Fruit fly (Drosophila melanogaster) S2 (cell line): ENCODE data around the gene Cap-D2.

Experiments used
- CG8478 ChIP-seq: fragments of >200 bp; optimal IDR thresholded peaks from 2 replicates; lab custom pipeline; 2018
- CTCF ChIP-seq, 2 experiments: fragments of >200 bp; optimal IDR thresholded peaks; 2 replicates each; lab custom pipeline; 2018

- TF ChIP-seq CTCF (optimal IDR thresholded peaks at IDR 0.05; lab: Kevin White, UChicago) (no peak), CG8478 (no peak)
Observed at dm6 chr3R:29690539-29690852, 15.0 kb downstream of the Cap-D2 start.
